Worm (Caenorhabditis elegans): ENCODE data around the gene math-22.

DNA sequence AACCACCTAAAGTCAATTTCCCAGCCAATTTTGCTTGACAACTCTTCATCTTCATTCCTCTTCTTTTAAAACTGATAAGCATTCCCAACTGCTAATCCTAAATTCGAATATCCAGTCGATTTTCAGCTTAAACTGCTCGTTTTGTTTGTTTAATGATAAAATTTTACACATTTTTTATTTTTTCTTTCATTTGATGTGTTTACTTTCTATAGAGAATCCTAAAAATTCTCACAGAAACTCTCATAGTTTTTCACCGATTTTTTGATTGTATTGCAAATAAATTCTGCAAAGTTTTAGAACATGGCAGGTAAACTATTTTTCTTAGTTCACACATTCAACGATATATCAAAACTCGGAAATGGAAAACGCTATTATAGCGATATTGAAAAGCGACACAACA lies 9.4 kb upstream of the math-22 start, which contains the start of gene math-25:
- TF ChIP-seq sea-2 (GFP tag; optimal IDR thresholded peaks at IDR 0.05) (no peak), nhr-11 (tag; optimal IDR thresholded peaks at IDR 0.05) (no peak), ceh-28 (tag; optimal IDR thresholded peaks at IDR 0.05) (no peak), nhr-77 (tag; optimal IDR thresholded peaks at IDR 0.05) (no peak)

Measured in whole organism, L3 larva.